Worm (Caenorhabditis elegans): Measurements from ENCODE around the gene F20G2.3.

The F20G2.3 gene

ce11 chrV:13808462-13808867 is 40.2 kb upstream of the F20G2.3 start (continued):
- TF ChIP-seq ceh-31 (tag; optimal IDR thresholded peaks at IDR 0.05) (peak; percentile 77), ref-2 (tag; optimal IDR thresholded peaks at IDR 0.05) (peak; percentile 75), tbx-2 (tag; optimal IDR thresholded peaks at IDR 0.05) (peak; percentile 82), nfya-1 (tag; optimal IDR thresholded peaks at IDR 0.05) (peak; percentile 79), sox-2 (GFP tag; IDR thresholded peaks at IDR 0.05) (peak; percentile 13; the same call in 1 of the 2 replicates)

DNA sequence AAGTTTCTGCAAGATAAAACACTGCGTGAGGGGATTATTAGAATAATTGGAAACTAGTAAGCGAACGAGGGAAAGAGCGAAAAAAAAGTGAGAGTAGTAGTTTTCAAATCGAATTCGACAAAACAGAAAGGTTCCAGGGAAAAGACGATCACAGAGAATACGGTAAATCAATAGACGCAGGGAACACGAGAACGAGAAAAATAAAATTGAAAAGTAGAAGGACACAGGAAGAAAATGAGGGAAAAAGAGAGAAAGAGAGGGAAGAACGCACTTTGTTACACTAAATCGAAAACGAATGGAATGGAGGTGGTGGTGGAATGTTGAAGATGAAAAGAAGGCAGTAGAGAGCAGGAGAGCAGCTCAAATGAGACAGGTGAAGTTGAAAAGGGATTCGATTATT is 38.9 kb upstream of the F20G2.3 start, which contains the start of gene swan-1:
Gene swan-1 (minus strand): TSS at position 6 of the 400 bp plus-strand sequence.
- TF ChIP-seq eyg-1 (tag; optimal IDR thresholded peaks at IDR 0.05) (no peak), ceh-24 (tag; optimal IDR thresholded peaks at IDR 0.05) (no peak), gmeb-2 (tag; optimal IDR thresholded peaks at IDR 0.05) (no peak), hlh-13 (GFP tag; optimal IDR thresholded peaks at IDR 0.05) (no peak), ceh-31 (tag; optimal IDR thresholded peaks at IDR 0.05) (no peak), dmd-4 (tag; optimal IDR thresholded peaks at IDR 0.05; ENCODE audit: borderline replicate concordance) (no peak), elt-4 (tag; optimal IDR thresholded peaks at IDR 0.05) (no peak), Y22D7AL.16 (tag; optimal IDR thresholded peaks at IDR 0.05) (no peak), C08G9.2 (tag; optimal IDR thresholded peaks at IDR 0.05) (no peak), sox-4 (tag; optimal IDR thresholded peaks at IDR 0.05) (no peak), ceh-14 (tag; optimal IDR thresholded peaks at IDR 0.05) (no peak), ama-1 (optimal IDR thresholded peaks at IDR 0.05) (no peak), ceh-19 (GFP tag; optimal IDR thresholded peaks at IDR 0.05) (no peak), fkh-10 (GFP tag; optimal IDR thresholded peaks at IDR 0.05) (no peak), sdc-2 (tag; optimal IDR thresholded peaks at IDR 0.05) (no peak), pha-4 (tag; optimal IDR thresholded peaks at IDR 0.05) (no peak), pha-2 (tag; optimal IDR thresholded peaks at IDR 0.05) (no peak), ceh-34 (tag; optimal IDR thresholded peaks at IDR 0.05) (no peak)

DNA sequence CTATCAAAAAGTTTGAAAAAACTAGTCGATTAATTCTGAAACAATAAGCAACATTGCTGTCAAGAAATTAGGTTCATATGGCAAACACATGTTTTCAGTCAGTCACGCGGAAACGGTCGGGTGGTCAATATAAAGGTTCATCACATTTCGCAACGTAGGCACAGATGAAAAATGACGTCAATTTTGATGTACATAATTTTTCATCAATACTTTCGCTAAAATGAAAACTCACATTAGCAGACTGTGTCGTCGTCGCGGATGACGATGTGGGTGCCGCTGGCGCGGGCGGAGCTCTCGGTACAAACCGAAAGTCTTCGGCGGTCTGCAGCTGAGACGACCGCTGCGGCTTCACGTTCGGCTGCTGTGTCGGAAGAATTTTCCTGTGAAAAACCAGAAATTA is 35.6 kb upstream of the F20G2.3 start, which contains the start of gene swan-2:
Gene swan-2 (minus strand): TSS at position 380 of the 400 bp plus-strand sequence.
- TF ChIP-seq tbx-7 (tag; optimal IDR thresholded peaks at IDR 0.05) (no peak), ceh-2 (tag; optimal IDR thresholded peaks at IDR 0.05) (no peak), elt-4 (tag; optimal IDR thresholded peaks at IDR 0.05) (no peak), ref-2 (tag; optimal IDR thresholded peaks at IDR 0.05) (no peak), C08G9.2 (tag; optimal IDR thresholded peaks at IDR 0.05) (no peak), rnt-1 (tag; optimal IDR thresholded peaks at IDR 0.05) (no peak), ztf-16 (tag; optimal IDR thresholded peaks at IDR 0.05) (no peak), pag-3 (tag; optimal IDR thresholded peaks at IDR 0.05; ENCODE audit: borderline replicate concordance) (no peak), ceh-9 (tag; optimal IDR thresholded peaks at IDR 0.05) (no peak), ceh-24 (tag; optimal IDR thresholded peaks at IDR 0.05) (no peak)

ce11 chrV:13799190-13799589 is 30.9 kb upstream of the F20G2.3 start:
- TF ChIP-seq K02D7.2 (tag; optimal IDR thresholded peaks at IDR 0.05) (no peak), ceh-9 (tag; optimal IDR thresholded peaks at IDR 0.05) (no peak), madf-2 (tag; optimal IDR thresholded peaks at IDR 0.05) (no peak), unc-55 (GFP tag; optimal IDR thresholded peaks at IDR 0.05) (no peak), dmd-4 (tag; optimal IDR thresholded peaks at IDR 0.05; ENCODE audit: borderline replicate concordance) (no peak), ceh-18 (tag; optimal IDR thresholded peaks at IDR 0.05) (no peak), ceh-2 (tag; optimal IDR thresholded peaks at IDR 0.05) (no peak), ahr-1 (tag; optimal IDR thresholded peaks at IDR 0.05) (no peak), syd-9 (tag; optimal IDR thresholded peaks at IDR 0.05) (no peak), ceh-34 (tag; optimal IDR thresholded peaks at IDR 0.05) (no peak), elt-4 (tag; optimal IDR thresholded peaks at IDR 0.05) (no peak), fkh-6 (tag; optimal IDR thresholded peaks at IDR 0.05) (no peak), C08G9.2 (tag; optimal IDR thresholded peaks at IDR 0.05) (no peak), hlh-15 (tag; optimal IDR thresholded peaks at IDR 0.05) (no peak), nfya-1 (tag; optimal IDR thresholded peaks at IDR 0.05) (no peak), gmeb-2 (tag; optimal IDR thresholded peaks at IDR 0.05) (no peak), ceh-30 (tag; optimal IDR thresholded peaks at IDR 0.05) (no peak)
